Fruit fly (Drosophila melanogaster) whole organism, embryonic: ENCODE measurements around the gene mof.

Experiments used
- Asciz ChIP-seq: fragments of 200-800 bp; sonication (Bioruptor generic); optimal IDR thresholded peaks from 2 replicates; lab custom pipeline; 2017; ENCODE audit warnings: missing biosample characterization, mild to moderate bottlenecking, missing genetic modification characterization, missing genetic modification reagents
- Bdp1 ChIP-seq: fragments of 200-800 bp; sonication (Bioruptor generic); optimal IDR thresholded peaks from 3 replicates; lab custom pipeline; 2016; ENCODE audit warnings: missing biosample characterization, missing genetic modification characterization
- CG10267 ChIP-seq: fragments of 200-800 bp; sonication (Bioruptor generic); optimal IDR thresholded peaks from 2 replicates; lab custom pipeline; 2018; ENCODE audit warnings: missing biosample characterization, mild to moderate bottlenecking, missing genetic modification characterization, moderate library complexity
- CG10366 ChIP-seq: fragments of 200-800 bp; sonication (Bioruptor generic); IDR thresholded peaks from 2 replicates; pipeline ENCODE4 v1.3.6; 2022; ENCODE audit warnings: missing biosample characterization, missing genetic modification characterization
- CG10462 ChIP-seq: fragments of 200-800 bp; sonication (Bioruptor generic); optimal IDR thresholded peaks from 2 replicates; lab custom pipeline; 2016; ENCODE audit warnings: missing biosample characterization, missing genetic modification characterization
- CG10959 ChIP-seq: fragments of 200-800 bp; sonication (Bioruptor generic); IDR thresholded peaks from 2 replicates; pipeline ENCODE4 v1.3.6; 2022; ENCODE audit warnings: missing biosample characterization, missing genetic modification characterization
- CG11398 ChIP-seq: fragments of 200-800 bp; sonication (Bioruptor generic); optimal IDR thresholded peaks from 2 replicates; lab custom pipeline; 2016; ENCODE audit warnings: missing biosample characterization, missing genetic modification characterization
- CG11504 ChIP-seq: fragments of 200-800 bp; sonication (Bioruptor generic); optimal IDR thresholded peaks from 3 replicates; lab custom pipeline; 2019; ENCODE audit warnings: missing biosample characterization, mild to moderate bottlenecking, missing genetic modification characterization, moderate library complexity
- CG11695 ChIP-seq: fragments of 200-800 bp; sonication (Bioruptor generic); IDR thresholded peaks from 3 replicates; pipeline ENCODE4 v1.3.6; 2022; ENCODE audit warnings: missing biosample characterization, missing genetic modification characterization
- CG12744 ChIP-seq: fragments of 200-800 bp; sonication (Bioruptor generic); optimal IDR thresholded peaks from 2 replicates; lab custom pipeline; 2016; ENCODE audit warnings: missing biosample characterization, missing genetic modification characterization
- CG13894 ChIP-seq: fragments of 200-800 bp; sonication (Bioruptor generic); optimal IDR thresholded peaks from 3 replicates; lab custom pipeline; 2018; ENCODE audit warnings: missing biosample characterization, mild to moderate bottlenecking, missing genetic modification characterization, moderate library complexity
- CG1529 ChIP-seq: fragments of 200-800 bp; sonication (Bioruptor generic); optimal IDR thresholded peaks from 3 replicates; lab custom pipeline; 2018; ENCODE audit warnings: missing biosample characterization, missing genetic modification characterization
- CG15696 ChIP-seq: fragments of 200-800 bp; sonication (Bioruptor generic); optimal IDR thresholded peaks from 2 replicates; lab custom pipeline; 2019; ENCODE audit warnings: missing biosample characterization, mild to moderate bottlenecking, missing genetic modification characterization, moderate library complexity
- CG16815 ChIP-seq: fragments of 200-800 bp; sonication (Bioruptor generic); optimal IDR thresholded peaks from 3 replicates; lab custom pipeline; 2017; ENCODE audit warnings: missing biosample characterization, mild to moderate bottlenecking, missing genetic modification characterization
- CG17612 ChIP-seq: fragments of 200-800 bp; sonication (Bioruptor generic); IDR thresholded peaks from 2 replicates; pipeline ENCODE4 v1.3.6; 2022; ENCODE audit warnings: missing biosample characterization, missing genetic modification characterization
- CG2202 ChIP-seq: fragments of 200-800 bp; sonication (Bioruptor generic); optimal IDR thresholded peaks from 2 replicates; lab custom pipeline; 2018; ENCODE audit warnings: missing biosample characterization, mild to moderate bottlenecking, missing genetic modification characterization
- CG3995 ChIP-seq: fragments of 200-800 bp; sonication (Bioruptor generic); optimal IDR thresholded peaks from 3 replicates; lab custom pipeline; 2016; ENCODE audit warnings: missing biosample characterization, missing genetic modification characterization
- CG4282 ChIP-seq: fragments of 200-800 bp; sonication (Bioruptor generic); optimal IDR thresholded peaks from 2 replicates; lab custom pipeline; 2016; ENCODE audit warnings: missing biosample characterization, missing genetic modification characterization
- CG4360 ChIP-seq: fragments of 200-800 bp; sonication (Bioruptor generic); IDR thresholded peaks from 2 replicates; pipeline ENCODE4 v1.3.6; 2022; ENCODE audit warnings: missing biosample characterization, missing genetic modification characterization
- CG4707 ChIP-seq: fragments of 200-800 bp; sonication (Bioruptor generic); optimal IDR thresholded peaks from 2 replicates; lab custom pipeline; 2018; ENCODE audit warnings: missing biosample characterization, mild to moderate bottlenecking, missing genetic modification characterization, moderate library complexity
- CG7745 ChIP-seq: fragments of 200-800 bp; sonication (Bioruptor generic); optimal IDR thresholded peaks from 2 replicates; lab custom pipeline; 2018; ENCODE audit warnings: missing biosample characterization, mild to moderate bottlenecking, missing genetic modification characterization, moderate library complexity
- CG8359 ChIP-seq: fragments of 200-800 bp; sonication (Bioruptor generic); optimal IDR thresholded peaks from 2 replicates; lab custom pipeline; 2017; ENCODE audit warnings: missing biosample characterization, mild to moderate bottlenecking, missing genetic modification characterization, borderline replicate concordance
- CG9797 ChIP-seq: fragments of 200-800 bp; sonication (Bioruptor generic); optimal IDR thresholded peaks from 3 replicates; lab custom pipeline; 2018; ENCODE audit warnings: missing biosample characterization, mild to moderate bottlenecking, missing genetic modification characterization
- CG9817 ChIP-seq: fragments of 200-800 bp; sonication (Bioruptor generic); optimal IDR thresholded peaks from 2 replicates; lab custom pipeline; 2018; ENCODE audit warnings: missing biosample characterization, mild to moderate bottlenecking, missing genetic modification characterization, moderate library complexity
- Dip2 ChIP-seq: fragments of 200-800 bp; sonication (Bioruptor generic); IDR thresholded peaks from 2 replicates; pipeline ENCODE4 v1.3.6; 2022; ENCODE audit warnings: missing biosample characterization, missing genetic modification characterization
- Ets97D ChIP-seq: fragments of 200-800 bp; sonication (Bioruptor generic); optimal IDR thresholded peaks from 3 replicates; lab custom pipeline; 2016; ENCODE audit warnings: missing biosample characterization, missing genetic modification characterization
- Fer2 ChIP-seq: fragments of 200-800 bp; sonication (Bioruptor generic); optimal IDR thresholded peaks from 2 replicates; lab custom pipeline; 2018; ENCODE audit warnings: missing biosample characterization, mild to moderate bottlenecking, missing genetic modification characterization, moderate library complexity
- HLH3B ChIP-seq: fragments of 200-800 bp; sonication (Bioruptor generic); IDR thresholded peaks from 2 replicates; pipeline ENCODE4 v1.3.6; 2022; ENCODE audit warnings: missing biosample characterization, missing genetic modification characterization
- Hr78 ChIP-seq, 2 experiments: fragments of 200-800 bp in 1 of 2; fragments of >200 bp in 1 of 2; sonication (Bioruptor generic) in 1 of 2; optimal IDR thresholded peaks; 2 replicates each; lab custom pipeline; 2017 to 2019; ENCODE audit warnings: missing biosample characterization in 2 of 2, missing genetic modification characterization in 2 of 2, mild to moderate bottlenecking in 1 of 2, moderate library complexity in 1 of 2
- Mad ChIP-seq: fragments of 200-800 bp; sonication (Bioruptor generic); optimal IDR thresholded peaks from 2 replicates; lab custom pipeline; 2016; ENCODE audit warnings: missing biosample characterization, missing genetic modification characterization
- Rx ChIP-seq: fragments of 200-800 bp; sonication (Bioruptor generic); IDR thresholded peaks from 2 replicates; pipeline ENCODE4 v1.3.6; 2022; ENCODE audit warnings: missing biosample characterization, missing genetic modification characterization
- ash1 ChIP-seq: fragments of 200-800 bp; sonication (Bioruptor generic); optimal IDR thresholded peaks from 2 replicates; lab custom pipeline; 2018; ENCODE audit warnings: missing biosample characterization, mild to moderate bottlenecking, missing genetic modification characterization
- disco-r ChIP-seq: fragments of 200-800 bp; sonication (Bioruptor generic); optimal IDR thresholded peaks from 2 replicates; lab custom pipeline; 2016; ENCODE audit warnings: missing biosample characterization, missing genetic modification characterization
- eyg ChIP-seq: fragments of 200-800 bp; sonication (Bioruptor generic); optimal IDR thresholded peaks from 3 replicates; lab custom pipeline; 2016; ENCODE audit warnings: missing biosample characterization, missing genetic modification characterization
- gce ChIP-seq: fragments of 200-800 bp; sonication (Bioruptor generic); IDR thresholded peaks from 3 replicates; pipeline ENCODE4 v1.3.6; 2022; ENCODE audit warnings: missing biosample characterization, missing genetic modification characterization
- grau ChIP-seq: fragments of 200-800 bp; optimal IDR thresholded peaks from 3 replicates; lab custom pipeline; 2019; ENCODE audit warnings: missing biosample characterization, mild to moderate bottlenecking, missing genetic modification characterization, moderate library complexity
- insv ChIP-seq, 2 experiments: fragments of 200-800 bp; sonication (Bioruptor generic); optimal IDR thresholded peaks; 3 replicates each; lab custom pipeline; 2016 to 2018; ENCODE audit warnings: missing biosample characterization in 2 of 2, missing genetic modification characterization in 2 of 2
- inv ChIP-seq: fragments of 200-800 bp; sonication (Bioruptor generic); IDR thresholded peaks from 2 replicates; pipeline ENCODE4 v1.3.6; 2022; ENCODE audit warnings: missing biosample characterization, missing genetic modification characterization; ENCODE audit not compliant: partially characterized antibody
- ken ChIP-seq: fragments of 200-800 bp; sonication (Bioruptor generic); IDR thresholded peaks from 3 replicates; pipeline ENCODE4 v1.3.6; 2022; ENCODE audit warnings: missing biosample characterization, missing genetic modification characterization
- pfk ChIP-seq: fragments of 200-800 bp; sonication (Bioruptor generic); optimal IDR thresholded peaks from 2 replicates; lab custom pipeline; 2018; ENCODE audit warnings: missing biosample characterization, mild to moderate bottlenecking, missing genetic modification characterization, moderate library complexity
- pnt ChIP-seq: fragments of 200-800 bp; sonication (Bioruptor generic); optimal IDR thresholded peaks from 3 replicates; lab custom pipeline; 2016; ENCODE audit warnings: missing biosample characterization, missing genetic modification characterization
- prd ChIP-seq, 3 experiments: fragments of >200 bp in 2 of 3; fragments of 200-800 bp in 1 of 3; sonication (Bioruptor generic) in 1 of 3; optimal IDR thresholded peaks in 2 of 3; IDR thresholded peaks in 1 of 3; 2 replicates in 2 of 3; 3 replicates in 1 of 3; pipeline versions ENCODE4 v1.3.6 to Lab custom; 2017 to 2022; ENCODE audit warnings: missing biosample characterization in 1 of 3, missing genetic modification characterization in 1 of 3
- psq ChIP-seq: fragments of 200-800 bp; sonication (Bioruptor generic); optimal IDR thresholded peaks from 2 replicates; lab custom pipeline; 2017; ENCODE audit warnings: missing biosample characterization, missing genetic modification characterization
- ranshi ChIP-seq: fragments of 200-800 bp; sonication (Bioruptor generic); IDR thresholded peaks from 2 replicates; pipeline ENCODE4 v1.3.6; 2022; ENCODE audit warnings: missing biosample characterization, missing genetic modification characterization
- sd ChIP-seq: fragments of 200-800 bp; sonication (Bioruptor generic); optimal IDR thresholded peaks from 3 replicates; lab custom pipeline; 2018; ENCODE audit warnings: missing biosample characterization, mild to moderate bottlenecking, missing genetic modification characterization, moderate library complexity
- sisA ChIP-seq: fragments of 200-800 bp; sonication (Bioruptor generic); IDR thresholded peaks from 2 replicates; pipeline ENCODE4 v1.3.6; 2022; ENCODE audit warnings: missing biosample characterization, missing genetic modification characterization
- trh ChIP-seq: fragments of 200-800 bp; sonication (Bioruptor generic); optimal IDR thresholded peaks from 2 replicates; lab custom pipeline; 2016; ENCODE audit warnings: missing biosample characterization, missing genetic modification characterization
- zfh1 ChIP-seq: fragments of 200-800 bp; sonication (Bioruptor generic); IDR thresholded peaks from 3 replicates; pipeline ENCODE4 v1.3.6; 2022; ENCODE audit warnings: missing biosample characterization, missing genetic modification characterization

Gene mof

dm6 chrX:5900146-5901093, 23.8 kb upstream of the mof start, which contains the start of gene Act5C (continued):
- TF ChIP-seq CG9797 (GFP tag; lab: Kevin White, UChicago), result peak; percentile 42
- TF ChIP-seq ken, result peak; percentile 94
- TF ChIP-seq Mad (GFP tag; lab: Kevin White, UChicago), result peak; percentile 96
- TF ChIP-seq CG11695 (GFP tag; lab: Robert Waterston, UW), result peak; percentile 90
- peak; percentile 65 for TF ChIP-seq CG3995 (GFP tag; lab: Kevin White, UChicago)
- peak; percentile 79 for TF ChIP-seq CG4282 (GFP tag; lab: Kevin White, UChicago)
- TF ChIP-seq CG4360 (GFP tag; lab: Robert Waterston, UW), result peak; percentile 72; the same call in 1 of the 2 replicates
- peak; percentile 92 for TF ChIP-seq disco-r
- peak; percentile 94 for TF ChIP-seq HLH3B (GFP tag; lab: Robert Waterston, UW)
- TF ChIP-seq CG10366 (GFP tag; lab: Robert Waterston, UW), result peak; percentile 91
- TF ChIP-seq Rx (GFP tag; lab: Robert Waterston, UW), result peak; percentile 91
- peak; percentile 73 for TF ChIP-seq sd (tag; lab: Kevin White, UChicago)
- TF ChIP-seq CG1529, result peak; percentile 90
- peak; percentile 89 for TF ChIP-seq Bdp1
- TF ChIP-seq CG11398 (GFP tag; lab: Kevin White, UChicago), result peak; percentile 94
- peak; percentile 87 for TF ChIP-seq CG12744 (GFP tag; lab: Kevin White, UChicago)
- TF ChIP-seq CG13894, result peak; percentile 79
- TF ChIP-seq CG16815 (GFP tag; lab: Kevin White, UChicago), result peak; percentile 92
- TF ChIP-seq inv (GFP tag; lab: Robert Waterston, UW), result no peak
- TF ChIP-seq Fer2 (tag; lab: Kevin White, UChicago), result peak; percentile 59
- TF ChIP-seq CG7745 (tag; lab: Kevin White, UChicago), result peak; percentile 79
- peak in 1 of 2 experiments; percentile 71 for TF ChIP-seq Hr78 (GFP tag; optimal IDR thresholded peaks at IDR 0.05; lab: Kevin White, UChicago)
- TF ChIP-seq CG15696 (tag; lab: Kevin White, UChicago), result peak; percentile 95
- TF ChIP-seq pnt, result peak; percentile 95
- TF ChIP-seq CG17612 (GFP tag; lab: Robert Waterston, UW), result peak; percentile 82
- peak; percentile 74 for TF ChIP-seq psq (GFP tag; lab: Kevin White, UChicago)
- TF ChIP-seq CG10959, result peak; percentile 94
- TF ChIP-seq ash1 (GFP tag; lab: Kevin White, UChicago), result peak; percentile 9
- peak; percentile 87 for TF ChIP-seq CG9817 (tag; lab: Kevin White, UChicago)
- peak; percentile 91 for TF ChIP-seq gce (GFP tag; lab: Robert Waterston, UW)
- TF ChIP-seq prd (optimal IDR thresholded peaks at IDR 0.05; lab: Kevin White, UChicago), result no peak
- TF ChIP-seq prd (GFP tag; IDR thresholded peaks at IDR 0.05; lab: Robert Waterston, UW), result peak; percentile 95
- peak; percentile 85 for TF ChIP-seq Asciz (GFP tag; lab: Kevin White, UChicago)
- TF ChIP-seq Dip2 (GFP tag; lab: Robert Waterston, UW), result 0 out of 2 replicates have a peak, but pooled peaks have one; percentile 16
- no peak for TF ChIP-seq pfk (GFP tag; lab: Kevin White, UChicago)
- TF ChIP-seq ranshi (GFP tag; lab: Robert Waterston, UW), result peak; percentile 90
- TF ChIP-seq zfh1 (GFP tag; lab: Robert Waterston, UW), result peak; percentile 97
- TF ChIP-seq CG10267 (tag; lab: Kevin White, UChicago), result peak; percentile 91
- TF ChIP-seq insv (GFP tag; optimal IDR thresholded peaks at IDR 0.05; lab: Kevin White, UChicago), result no peak
- TF ChIP-seq eyg (GFP tag; lab: Kevin White, UChicago), result peak; percentile 86
- peak; percentile 86 for TF ChIP-seq CG8359
- peak; percentile 93 for TF ChIP-seq grau
- peak; percentile 83 for TF ChIP-seq Ets97D
- TF ChIP-seq CG4707 (GFP tag; lab: Kevin White, UChicago), result peak; percentile 92
- peak; percentile 92 for TF ChIP-seq CG10462 (GFP tag; lab: Kevin White, UChicago)
- peak; percentile 93 for TF ChIP-seq CG11504
- TF ChIP-seq sisA (GFP tag; lab: Robert Waterston, UW), result peak; percentile 92
- TF ChIP-seq CG2202 (tag; lab: Kevin White, UChicago), result peak; percentile 90
- peak; percentile 73 for TF ChIP-seq trh (GFP tag; lab: Kevin White, UChicago)
